In the genomic region with DNA sequence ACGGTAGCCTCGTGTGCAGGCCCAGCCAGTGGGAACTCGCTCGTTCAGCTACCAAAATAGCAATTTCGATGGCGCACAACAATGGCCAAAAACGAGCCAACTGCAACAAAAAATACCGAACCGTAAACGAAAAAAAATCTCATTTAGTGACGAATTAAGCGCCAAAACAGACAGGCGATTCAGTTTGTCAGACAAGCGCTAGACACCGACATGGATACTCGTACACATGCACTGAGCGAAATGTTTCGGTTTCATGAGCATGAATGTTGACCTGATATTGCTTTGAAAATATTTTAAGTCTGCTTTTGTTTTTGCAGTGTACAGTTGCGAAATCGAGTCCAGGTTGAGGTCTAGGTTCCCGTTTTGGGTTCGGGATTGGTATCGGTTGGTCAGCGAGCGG, we compare ENCODE assay signal across 2 fruit fly cellular contexts.
TF ChIP-seq lines count a peak whose summit lies in the region.

No protein-coding gene starts in this region.

- no peak for TF ChIP-seq CTCF in whole organism, embryonic (GFP tag; optimal IDR thresholded peaks at IDR 0.05; lab: Kevin White, UChicago)

TF ChIP-seq in whole organism, embryonic, 481 proteins besides CTCF, POLR2A, EP300 and RAD21:
- TF ChIP-seq CG9215 (GFP tag; IDR thresholded peaks at IDR 0.05; lab: Robert Waterston, UW) (no peak), Atf-2 (GFP tag; optimal IDR thresholded peaks at IDR 0.05; lab: Kevin White, UChicago) (no peak), sna (GFP tag; IDR thresholded peaks at IDR 0.05; lab: Robert Waterston, UW; ENCODE audit: partially characterized antibody) (no peak), ems (GFP tag; optimal IDR thresholded peaks at IDR 0.05; lab: Kevin White, UChicago) (no peak), CG18262 (tag; optimal IDR thresholded peaks at IDR 0.05; lab: Kevin White, UChicago) (no peak), CG10462 (GFP tag; optimal IDR thresholded peaks at IDR 0.05; lab: Kevin White, UChicago) (no peak), CG6854 (GFP tag; optimal IDR thresholded peaks at IDR 0.05; lab: Kevin White, UChicago) (no peak), Mad (GFP tag; optimal IDR thresholded peaks at IDR 0.05; lab: Kevin White, UChicago) (no peak), Ravus (GFP tag; IDR thresholded peaks at IDR 0.05; lab: Robert Waterston, UW) (no peak), CG32532 (GFP tag; IDR thresholded peaks at IDR 0.05; lab: Robert Waterston, UW) (no peak), HmgD (GFP tag; optimal IDR thresholded peaks at IDR 0.05; lab: Kevin White, UChicago) (no peak), CG2889 (GFP tag; IDR thresholded peaks at IDR 0.05; lab: Robert Waterston, UW) (no peak), sens (GFP tag; lab: Kevin White, UChicago) (peak; percentile 62), zf30C (GFP tag; optimal IDR thresholded peaks at IDR 0.05; lab: Kevin White, UChicago) (peak; percentile 9), CG9876 (GFP tag; optimal IDR thresholded peaks at IDR 0.05; lab: Kevin White, UChicago) (no peak), CG31365 (tag; optimal IDR thresholded peaks at IDR 0.05; lab: Kevin White, UChicago) (no peak)

TF ChIP-seq in whole organism, prepupa, 60 proteins besides CTCF, POLR2A, EP300 and RAD21:
- TF ChIP-seq Hr4 (GFP tag; optimal IDR thresholded peaks at IDR 0.05; lab: Kevin White, UChicago) (peak; percentile 32), fd85E (GFP tag; optimal IDR thresholded peaks at IDR 0.05; lab: Kevin White, UChicago) (no peak), CG15336 (GFP tag; IDR thresholded peaks at IDR 0.05; lab: Robert Waterston, UW) (0 out of 2 replicates have a peak, but pooled peaks have one; percentile 9), Eip78C (GFP tag; lab: Kevin White, UChicago) (peak; percentile 71), CG3919 (GFP tag; optimal IDR thresholded peaks at IDR 0.05; lab: Kevin White, UChicago) (peak; percentile 0)
TF ChIP-seq in whole organism, prepupa: peak in this region for 4.
